Worm (Caenorhabditis elegans): Measurements from ENCODE around the gene F37A8.2.

ce11 chrIII:3914049-3914448 is 17.3 kb downstream of the F37A8.2 start, which contains the start of gene pat-3:
- TF ChIP-seq tbx-11 (GFP tag; IDR thresholded peaks at IDR 0.05), result no peak
- no peak for TF ChIP-seq hnd-1 (tag; optimal IDR thresholded peaks at IDR 0.05)
- no peak for TF ChIP-seq tra-4 (tag; optimal IDR thresholded peaks at IDR 0.05)
- no peak for TF ChIP-seq ets-7 (tag; optimal IDR thresholded peaks at IDR 0.05)
